Worm (Caenorhabditis elegans) whole organism, L3 larva: ENCODE data around the gene Y75B8A.13.
A peak's percentile ranks its signal among the peaks of the same experiment; 100 is the strongest.

Experiments used
- ZK546.5 ChIP-seq: sonication (generic microtip); optimal IDR thresholded peaks from 2 replicates; lab custom pipeline; 2017; ENCODE audit warnings: missing biosample characterization, missing genetic modification characterization
- ceh-82 ChIP-seq: fragments of 150-350 bp; optimal IDR thresholded peaks from 2 replicates; lab custom pipeline; 2014; ENCODE audit warnings: missing biosample characterization, missing genetic modification characterization
- mdl-1 ChIP-seq: fragments of 150-350 bp; optimal IDR thresholded peaks from 2 replicates; lab custom pipeline; 2014; ENCODE audit warnings: missing biosample characterization, missing genetic modification characterization
- nfya-1 ChIP-seq: sonication (generic microtip); optimal IDR thresholded peaks from 2 replicates; lab custom pipeline; 2017; ENCODE audit warnings: missing genetic modification characterization, mild to moderate bottlenecking, missing compliant biosample characterization, antibody characterized with exemption, moderate library complexity; ENCODE audit not compliant: insufficient read depth
- nhr-28 ChIP-seq: fragments of 150-350 bp; optimal IDR thresholded peaks from 2 replicates; lab custom pipeline; 2014; ENCODE audit warnings: missing biosample characterization, missing genetic modification characterization

The Y75B8A.13 gene

ce11 chrIII:12157576-12157975 lies 57.9 kb downstream of the Y75B8A.13 start:
- peak; percentile 78 for TF ChIP-seq nfya-1 (tag; lab: Kevin White, UChicago)
- no peak for TF ChIP-seq nhr-28 (tag; lab: Kevin White, UChicago)

- TF ChIP-seq nfya-1 (tag; lab: Kevin White, UChicago), result peak; percentile 77
- TF ChIP-seq ceh-82 (tag; lab: Kevin White, UChicago), result no peak
- TF ChIP-seq, all 47 proteins: peak for 1
These were observed 58.9 kb downstream of the Y75B8A.13 start for ce11 chrIII:12156582-12156981.

ce11 chrIII:12155759-12156158 lies 59.7 kb downstream of the Y75B8A.13 start:
- TF ChIP-seq ZK546.5 (no peak), mdl-1 (tag; lab: Kevin White, UChicago) (no peak), nfya-1 (tag; lab: Kevin White, UChicago) (peak; percentile 99)
